Worm (Caenorhabditis elegans) whole organism, young adult: ENCODE measurements around the gene F53H4.6.

Source experiments
- B0035.1 ChIP-seq: sonication (generic microtip); optimal IDR thresholded peaks from 2 replicates; lab custom pipeline; 2016; ENCODE audit warnings: missing genetic modification characterization, mild to moderate bottlenecking, missing compliant biosample characterization, missing genotype, missing genetic modification reagents
- F37B4.10 ChIP-seq: fragments of 200-800 bp; sonication (Bioruptor generic); IDR thresholded peaks from 2 replicates; pipeline ENCODE4 v1.3.6; 2022; ENCODE audit warnings: missing genetic modification characterization, missing compliant biosample characterization
- F52B5.7 ChIP-seq: sonication (generic microtip); optimal IDR thresholded peaks from 2 replicates; lab custom pipeline; 2016; ENCODE audit warnings: mild to moderate bottlenecking, missing genetic modification characterization, missing compliant biosample characterization
- Y95B8A.8 ChIP-seq: fragments of 200-800 bp; sonication (Bioruptor generic); IDR thresholded peaks from 2 replicates; pipeline ENCODE4 v1.3.6; 2022; ENCODE audit warnings: missing genetic modification reagents, missing genetic modification characterization, missing compliant biosample characterization
- ZK185.1 ChIP-seq: sonication (generic microtip); optimal IDR thresholded peaks from 2 replicates; lab custom pipeline; 2016; ENCODE audit warnings: mild to moderate bottlenecking, missing genetic modification characterization, missing compliant biosample characterization; ENCODE audit not compliant: poor library complexity, severe bottlenecking
- akir-1 ChIP-seq: fragments of 200-800 bp; sonication (Bioruptor generic); optimal IDR thresholded peaks from 2 replicates; lab custom pipeline; 2018; ENCODE audit warnings: mild to moderate bottlenecking, missing genetic modification characterization, moderate library complexity, missing compliant biosample characterization
- ama-1 ChIP-seq, 3 experiments: fragments of 150-350 bp in 1 of 3; sonication (generic microtip) in 2 of 3; optimal IDR thresholded peaks; 2 replicates each; lab custom pipeline; 2014 to 2018; ENCODE audit warnings: missing biosample characterization in 2 of 3, missing genetic modification characterization in 2 of 3, missing genetic modification reagents in 2 of 3
- aptf-2 ChIP-seq: fragments of 200-800 bp; sonication (Bioruptor generic); conservative IDR thresholded peaks from 2 replicates; pipeline ENCODE4 v1.3.6; 2022; ENCODE audit warnings: missing genetic modification reagents, missing genetic modification characterization, missing compliant biosample characterization
- aptf-3 ChIP-seq: fragments of 200-800 bp; sonication (Bioruptor generic); IDR thresholded peaks from 2 replicates; pipeline ENCODE4 v1.3.6; 2022; ENCODE audit warnings: missing genetic modification characterization, missing compliant biosample characterization
- ccch-3 ChIP-seq: fragments of 200-800 bp; sonication (Bioruptor generic); optimal IDR thresholded peaks from 2 replicates; lab custom pipeline; 2018; ENCODE audit warnings: mild to moderate bottlenecking, missing genetic modification characterization, missing compliant biosample characterization
- ceh-100 ChIP-seq: fragments of 200-800 bp; sonication (Bioruptor generic); IDR thresholded peaks from 2 replicates; pipeline ENCODE4 v1.3.6; 2022; ENCODE audit warnings: missing genetic modification reagents, missing genetic modification characterization, missing compliant biosample characterization
- ceh-91 ChIP-seq: fragments of 200-800 bp; sonication (Bioruptor generic); IDR thresholded peaks from 2 replicates; pipeline ENCODE4 v1.3.6; 2022; ENCODE audit warnings: missing genetic modification reagents, missing genetic modification characterization, missing compliant biosample characterization
- chd-7 ChIP-seq: sonication (generic microtip); optimal IDR thresholded peaks from 2 replicates; lab custom pipeline; 2016; ENCODE audit warnings: mild to moderate bottlenecking, missing genetic modification characterization, moderate library complexity, missing compliant biosample characterization
- die-1 ChIP-seq: sonication (generic microtip); optimal IDR thresholded peaks from 2 replicates; lab custom pipeline; 2016; ENCODE audit warnings: missing genotype, mild to moderate bottlenecking, missing genetic modification characterization, missing compliant biosample characterization
- ets-4 ChIP-seq: fragments of 200-800 bp; sonication (Bioruptor generic); optimal IDR thresholded peaks from 2 replicates; lab custom pipeline; 2018; ENCODE audit warnings: mild to moderate bottlenecking, missing genetic modification characterization, missing compliant biosample characterization
- gei-17 ChIP-seq: fragments of 200-800 bp; sonication (Bioruptor generic); optimal IDR thresholded peaks from 2 replicates; lab custom pipeline; 2018; ENCODE audit warnings: mild to moderate bottlenecking, missing genetic modification characterization, missing compliant biosample characterization
- hlh-12 ChIP-seq: sonication (generic microtip); optimal IDR thresholded peaks from 2 replicates; lab custom pipeline; 2016; ENCODE audit warnings: missing genetic modification characterization, missing compliant biosample characterization
- hsf-1 ChIP-seq: fragments of 200-800 bp; sonication (Bioruptor generic); IDR thresholded peaks from 2 replicates; pipeline ENCODE4 v1.3.6; 2022; ENCODE audit warnings: missing genetic modification reagents, missing genetic modification characterization, missing compliant biosample characterization
- let-526 ChIP-seq: fragments of 200-800 bp; sonication (Bioruptor generic); IDR thresholded peaks from 2 replicates; pipeline ENCODE4 v1.3.6; 2022; ENCODE audit warnings: missing genetic modification reagents, missing genetic modification characterization, missing compliant biosample characterization
- lin-35 ChIP-seq, 3 experiments: fragments of 150-350 bp in 2 of 3; sonication (generic microtip) in 1 of 3; optimal IDR thresholded peaks; 2 replicates each; lab custom pipeline; 2014 to 2018; ENCODE audit warnings: missing biosample characterization in 3 of 3, missing genetic modification characterization in 3 of 3, missing genetic modification reagents in 3 of 3
- lin-40 ChIP-seq: sonication (generic microtip); optimal IDR thresholded peaks from 2 replicates; lab custom pipeline; 2016; ENCODE audit warnings: missing genetic modification characterization, mild to moderate bottlenecking, missing compliant biosample characterization, missing genotype, missing genetic modification reagents
- lir-1 ChIP-seq: fragments of 200-800 bp; sonication (Bioruptor generic); conservative IDR thresholded peaks from 2 replicates; pipeline ENCODE4 v1.3.6; 2022; ENCODE audit warnings: missing genetic modification reagents, missing genetic modification characterization, missing compliant biosample characterization
- lsl-1 ChIP-seq: fragments of 200-800 bp; sonication (Bioruptor generic); optimal IDR thresholded peaks from 2 replicates; lab custom pipeline; 2018; ENCODE audit warnings: mild to moderate bottlenecking, missing genetic modification characterization, moderate library complexity, missing compliant biosample characterization
- madf-3 ChIP-seq: fragments of 200-800 bp; sonication (Bioruptor generic); IDR thresholded peaks from 2 replicates; pipeline ENCODE4 v1.3.6; 2022; ENCODE audit warnings: missing genetic modification reagents, missing genetic modification characterization, missing compliant biosample characterization
- nfya-2 ChIP-seq: fragments of 200-800 bp; sonication (Bioruptor generic); IDR thresholded peaks from 2 replicates; pipeline ENCODE4 v1.3.6; 2022; ENCODE audit warnings: missing genetic modification reagents, missing genetic modification characterization, missing compliant biosample characterization
- nhr-120 ChIP-seq: fragments of 200-800 bp; sonication (Bioruptor generic); IDR thresholded peaks from 2 replicates; pipeline ENCODE4 v1.3.6; 2022; ENCODE audit warnings: missing genetic modification characterization, missing compliant biosample characterization
- pha-4 ChIP-seq: fragments of 150-350 bp; sonication (generic microtip); optimal IDR thresholded peaks from 2 replicates; lab custom pipeline; 2014; ENCODE audit warnings: missing biosample characterization, missing genetic modification reagents, missing genetic modification characterization
- repo-1 ChIP-seq: sonication (generic microtip); optimal IDR thresholded peaks from 2 replicates; lab custom pipeline; 2017; ENCODE audit warnings: mild to moderate bottlenecking, missing genetic modification characterization, missing compliant biosample characterization
- sea-2 ChIP-seq: fragments of 200-800 bp; sonication (Bioruptor generic); IDR thresholded peaks from 2 replicates; pipeline ENCODE4 v1.3.6; 2022; ENCODE audit warnings: missing genetic modification characterization, missing compliant biosample characterization
- tbp1 ChIP-seq: fragments of 200-800 bp; sonication (Bioruptor generic); optimal IDR thresholded peaks from 2 replicates; lab custom pipeline; 2018; ENCODE audit warnings: mild to moderate bottlenecking, missing genetic modification characterization, missing compliant biosample characterization
- unc-62 ChIP-seq: fragments of 150-350 bp; optimal IDR thresholded peaks from 2 replicates; lab custom pipeline; 2014; ENCODE audit warnings: missing biosample characterization, missing genetic modification reagents, missing genetic modification characterization
- zfh-2 ChIP-seq: fragments of 200-800 bp; sonication (Bioruptor generic); conservative IDR thresholded peaks from 2 replicates; pipeline ENCODE4 v1.3.6; 2022; ENCODE audit warnings: missing genetic modification reagents, missing genetic modification characterization, missing compliant biosample characterization
- ztf-26 ChIP-seq: sonication (generic microtip); optimal IDR thresholded peaks from 2 replicates; lab custom pipeline; 2017; ENCODE audit warnings: missing genetic modification characterization, missing compliant biosample characterization
- ztf-28 ChIP-seq: fragments of 200-800 bp; sonication (Bioruptor generic); IDR thresholded peaks from 2 replicates; pipeline ENCODE4 v1.3.6; 2022; ENCODE audit warnings: missing genetic modification reagents, missing genetic modification characterization, missing compliant biosample characterization
- ztf-3 ChIP-seq: fragments of 200-800 bp; sonication (Bioruptor generic); optimal IDR thresholded peaks from 2 replicates; lab custom pipeline; 2018; ENCODE audit warnings: mild to moderate bottlenecking, missing genetic modification characterization, missing compliant biosample characterization

Gene F53H4.6

ce11 chrX:15822197-15822596 is 38.2 kb downstream of the F53H4.6 start, which contains the start of gene Y7A5A.8:
Gene Y7A5A.8 (plus strand): TSS chrX:15822497.
- TF ChIP-seq die-1 (tag; lab: Kevin White, UChicago): no peak
- TF ChIP-seq nhr-120: no peak
- no peak for TF ChIP-seq ccch-3 (GFP tag; lab: Kevin White, UChicago)
- TF ChIP-seq let-526 (GFP tag; lab: Robert Waterston, UW): no peak
- TF ChIP-seq unc-62 (GFP tag; lab: Kevin White, UChicago): no peak
- TF ChIP-seq sea-2 (GFP tag; lab: Robert Waterston, UW): no peak
- no peak for TF ChIP-seq zfh-2 (GFP tag; lab: Robert Waterston, UW)

- TF ChIP-seq ama-1 (optimal IDR thresholded peaks at IDR 0.05; lab: Kevin White, UChicago) (no peak), ama-1 (GFP tag; optimal IDR thresholded peaks at IDR 0.05; lab: Kevin White, UChicago) (no peak), Y95B8A.8 (GFP tag; lab: Robert Waterston, UW) (no peak), aptf-2 (no peak), gei-17 (GFP tag; lab: Kevin White, UChicago) (no peak), madf-3 (GFP tag; lab: Robert Waterston, UW) (no peak), pha-4 (no peak), lin-40 (tag; lab: Kevin White, UChicago) (no peak), ets-4 (GFP tag; lab: Kevin White, UChicago) (no peak), lin-35 (GFP tag; optimal IDR thresholded peaks at IDR 0.05; lab: Kevin White, UChicago) (no peak), chd-7 (tag; lab: Kevin White, UChicago) (no peak), repo-1 (tag; lab: Kevin White, UChicago) (no peak), akir-1 (GFP tag; lab: Kevin White, UChicago) (no peak), lir-1 (no peak), ZK185.1 (tag; lab: Kevin White, UChicago) (no peak)
Observed at ce11 chrX:15814548-15814947, 45.9 kb downstream of the F53H4.6 start.

ce11 chrX:15811341-15811740 is 49.1 kb downstream of the F53H4.6 start:
- TF ChIP-seq repo-1 (tag; lab: Kevin White, UChicago) (no peak), aptf-3 (no peak), F37B4.10 (GFP tag; lab: Robert Waterston, UW) (no peak), hsf-1 (GFP tag; lab: Robert Waterston, UW) (no peak), ztf-28 (GFP tag; lab: Robert Waterston, UW) (no peak), tbp1 (GFP tag; lab: Kevin White, UChicago) (no peak), F52B5.7 (tag; lab: Kevin White, UChicago) (no peak), lsl-1 (GFP tag; lab: Kevin White, UChicago) (no peak), nfya-2 (GFP tag; lab: Robert Waterston, UW) (no peak), ztf-26 (tag; lab: Kevin White, UChicago) (no peak), ceh-100 (GFP tag; lab: Robert Waterston, UW) (no peak)

- TF ChIP-seq ceh-91 (GFP tag; lab: Robert Waterston, UW) (no peak), hlh-12 (no peak), B0035.1 (no peak), ztf-3 (GFP tag; lab: Kevin White, UChicago) (no peak)
Observed at ce11 chrX:15804072-15804471, 56.3 kb downstream of the F53H4.6 start, which contains the start of gene Y7A5A.7. Gene Y7A5A.7 (minus strand): TSS chrX:15804172.
